Fruit fly (Drosophila melanogaster) whole organism, embryonic: ENCODE data around the gene mRpL3.

ENCODE experiments used
- ATbp ChIP-seq: fragments of 200-800 bp; sonication (Bioruptor generic); optimal IDR thresholded peaks from 2 replicates; lab custom pipeline; 2017; ENCODE audit warnings: missing biosample characterization, mild to moderate bottlenecking, missing genetic modification characterization, missing genetic modification reagents
- Atf-2 ChIP-seq: fragments of 200-800 bp; sonication (Bioruptor generic); optimal IDR thresholded peaks from 2 replicates; lab custom pipeline; 2016; ENCODE audit warnings: missing biosample characterization, missing genetic modification characterization
- Bgb ChIP-seq: fragments of 200-800 bp; sonication (Bioruptor generic); IDR thresholded peaks from 2 replicates; pipeline ENCODE4 v1.3.6; 2022; ENCODE audit warnings: missing biosample characterization, missing genetic modification characterization; ENCODE audit not compliant: partially characterized antibody
- Bteb2 ChIP-seq: fragments of 200-800 bp; sonication (Bioruptor generic); optimal IDR thresholded peaks from 2 replicates; lab custom pipeline; 2016; ENCODE audit warnings: missing biosample characterization, missing genetic modification characterization
- CG10267 ChIP-seq: fragments of 200-800 bp; sonication (Bioruptor generic); optimal IDR thresholded peaks from 2 replicates; lab custom pipeline; 2018; ENCODE audit warnings: missing biosample characterization, mild to moderate bottlenecking, missing genetic modification characterization, moderate library complexity
- CG10274 ChIP-seq: fragments of 200-800 bp; sonication (Bioruptor generic); optimal IDR thresholded peaks from 3 replicates; lab custom pipeline; 2017; ENCODE audit warnings: missing biosample characterization, mild to moderate bottlenecking, missing genetic modification characterization
- CG14050 ChIP-seq: fragments of 200-800 bp; sonication (Bioruptor generic); IDR thresholded peaks from 3 replicates; pipeline ENCODE4 v1.3.6; 2022; ENCODE audit warnings: missing biosample characterization, missing genetic modification characterization
- CG17186 ChIP-seq: fragments of 200-800 bp; sonication (Bioruptor generic); optimal IDR thresholded peaks from 3 replicates; lab custom pipeline; 2017; ENCODE audit warnings: missing biosample characterization, missing genetic modification reagents, missing genetic modification characterization
- CG18262 ChIP-seq: fragments of 200-800 bp; optimal IDR thresholded peaks from 3 replicates; lab custom pipeline; 2019; ENCODE audit warnings: missing biosample characterization, mild to moderate bottlenecking, missing genetic modification characterization, moderate library complexity
- CG18764 ChIP-seq: fragments of 200-800 bp; sonication (Bioruptor generic); optimal IDR thresholded peaks from 3 replicates; lab custom pipeline; 2016; ENCODE audit warnings: missing biosample characterization, missing genetic modification characterization
- CG2199 ChIP-seq: fragments of 200-800 bp; sonication (Bioruptor generic); IDR thresholded peaks from 3 replicates; pipeline ENCODE4 v1.3.6; 2022; ENCODE audit warnings: missing biosample characterization, missing genetic modification characterization
- CG30020 ChIP-seq: fragments of 200-800 bp; optimal IDR thresholded peaks from 2 replicates; lab custom pipeline; 2019; ENCODE audit warnings: missing biosample characterization, mild to moderate bottlenecking, missing genetic modification characterization, moderate library complexity
- CG3281 ChIP-seq: fragments of 200-800 bp; sonication (Bioruptor generic); optimal IDR thresholded peaks from 3 replicates; lab custom pipeline; 2017; ENCODE audit warnings: missing biosample characterization, mild to moderate bottlenecking, missing genetic modification characterization
- CG3838 ChIP-seq: fragments of 200-800 bp; sonication (Bioruptor generic); optimal IDR thresholded peaks from 3 replicates; lab custom pipeline; 2016; ENCODE audit warnings: missing biosample characterization, missing genetic modification characterization
- CG3847 ChIP-seq: fragments of 200-800 bp; sonication (Bioruptor generic); IDR thresholded peaks from 2 replicates; pipeline ENCODE4 v1.3.6; 2022; ENCODE audit warnings: missing biosample characterization, missing genetic modification characterization
- CTCF ChIP-seq: fragments of 200-800 bp; sonication (Bioruptor generic); optimal IDR thresholded peaks from 2 replicates; lab custom pipeline; 2017; ENCODE audit warnings: missing biosample characterization, mild to moderate bottlenecking, missing genetic modification characterization, moderate library complexity
- Dip3 ChIP-seq: fragments of 200-800 bp; sonication (Bioruptor generic); optimal IDR thresholded peaks from 3 replicates; lab custom pipeline; 2016; ENCODE audit warnings: missing biosample characterization, missing genetic modification characterization
- Elba2 ChIP-seq: fragments of 200-800 bp; sonication (Bioruptor generic); optimal IDR thresholded peaks from 3 replicates; lab custom pipeline; 2016; ENCODE audit warnings: missing biosample characterization, missing genetic modification characterization
- Hr39 ChIP-seq: fragments of >200 bp; optimal IDR thresholded peaks from 2 replicates; lab custom pipeline; 2017
- Lhr ChIP-seq: fragments of 200-800 bp; sonication (Bioruptor generic); optimal IDR thresholded peaks from 3 replicates; lab custom pipeline; 2017; ENCODE audit warnings: mild to moderate bottlenecking, missing biosample characterization, missing genetic modification reagents, missing genetic modification characterization
- MBD-R2 ChIP-seq: fragments of 200-800 bp; sonication (Bioruptor generic); IDR thresholded peaks from 2 replicates; pipeline ENCODE4 v1.3.6; 2022; ENCODE audit warnings: missing biosample characterization, missing genetic modification characterization
- Mrtf ChIP-seq: fragments of 200-800 bp; sonication (Bioruptor generic); IDR thresholded peaks from 3 replicates; pipeline ENCODE4 v1.3.6; 2022; ENCODE audit warnings: missing biosample characterization, missing genetic modification characterization
- Myb ChIP-seq: fragments of 200-800 bp; sonication (Bioruptor generic); optimal IDR thresholded peaks from 2 replicates; lab custom pipeline; 2016; ENCODE audit warnings: missing biosample characterization, missing genetic modification characterization
- Nf-YB ChIP-seq: fragments of 200-800 bp; sonication (Bioruptor generic); optimal IDR thresholded peaks from 3 replicates; lab custom pipeline; 2019; ENCODE audit warnings: missing biosample characterization, mild to moderate bottlenecking, missing genetic modification characterization, moderate library complexity
- Scr ChIP-seq: fragments of 200-800 bp; sonication (Bioruptor generic); IDR thresholded peaks from 2 replicates; pipeline ENCODE4 v1.3.6; 2022; ENCODE audit warnings: missing biosample characterization, missing genetic modification characterization; ENCODE audit not compliant: partially characterized antibody
- Sin3A ChIP-seq: fragments of >200 bp; optimal IDR thresholded peaks from 2 replicates; lab custom pipeline; 2018
- ase ChIP-seq: fragments of 200-800 bp; sonication (Bioruptor generic); IDR thresholded peaks from 3 replicates; pipeline ENCODE4 v1.3.6; 2022; ENCODE audit warnings: missing biosample characterization, missing genetic modification characterization
- dmrt99B ChIP-seq: fragments of 200-800 bp; sonication (Bioruptor generic); optimal IDR thresholded peaks from 2 replicates; lab custom pipeline; 2018; ENCODE audit warnings: missing biosample characterization, mild to moderate bottlenecking, missing genetic modification characterization, moderate library complexity
- esg ChIP-seq: fragments of 200-800 bp; sonication (Bioruptor generic); conservative IDR thresholded peaks from 2 replicates; pipeline ENCODE4 v1.3.6; 2022; ENCODE audit warnings: missing biosample characterization, missing genetic modification characterization
- eve ChIP-seq, 2 experiments: fragments of >200 bp; optimal IDR thresholded peaks; 2 replicates each; lab custom pipeline; 2017; ENCODE audit warnings: missing biosample characterization in 2 of 2, missing genetic modification characterization in 2 of 2
- eyg ChIP-seq: fragments of 200-800 bp; sonication (Bioruptor generic); optimal IDR thresholded peaks from 3 replicates; lab custom pipeline; 2016; ENCODE audit warnings: missing biosample characterization, missing genetic modification characterization
- fd96Cb ChIP-seq: fragments of 200-800 bp; sonication (Bioruptor generic); optimal IDR thresholded peaks from 2 replicates; lab custom pipeline; 2018; ENCODE audit warnings: missing biosample characterization, mild to moderate bottlenecking, missing genetic modification characterization, moderate library complexity
- fru ChIP-seq: fragments of >200 bp; optimal IDR thresholded peaks from 2 replicates; lab custom pipeline; 2017
- ftz-f1 ChIP-seq: fragments of 200-800 bp; sonication (Bioruptor generic); optimal IDR thresholded peaks from 2 replicates; lab custom pipeline; 2016; ENCODE audit warnings: missing biosample characterization, missing genetic modification characterization
- gfzf ChIP-seq: fragments of 200-800 bp; sonication (Bioruptor generic); optimal IDR thresholded peaks from 2 replicates; lab custom pipeline; 2016; ENCODE audit warnings: missing biosample characterization, mild to moderate bottlenecking, missing genetic modification characterization, moderate library complexity
- gro ChIP-seq: fragments of 200-800 bp; sonication (Bioruptor generic); optimal IDR thresholded peaks from 2 replicates; lab custom pipeline; 2016; ENCODE audit warnings: missing biosample characterization, missing genetic modification characterization
- hb ChIP-seq: fragments of 200-800 bp; sonication (Bioruptor generic); IDR thresholded peaks from 3 replicates; pipeline ENCODE4 v1.3.6; 2022; ENCODE audit warnings: missing biosample characterization, missing genetic modification characterization; ENCODE audit not compliant: partially characterized antibody
- knrl ChIP-seq: fragments of 200-800 bp; sonication (Bioruptor generic); IDR thresholded peaks from 3 replicates; pipeline ENCODE4 v1.3.6; 2022; ENCODE audit warnings: missing biosample characterization, missing genetic modification characterization; ENCODE audit not compliant: partially characterized antibody
- lbe ChIP-seq: fragments of 200-800 bp; sonication (Bioruptor generic); optimal IDR thresholded peaks from 2 replicates; lab custom pipeline; 2016; ENCODE audit warnings: missing biosample characterization, mild to moderate bottlenecking, missing genetic modification characterization
- lmd ChIP-seq: fragments of 200-800 bp; sonication (Bioruptor generic); IDR thresholded peaks from 2 replicates; pipeline ENCODE4 v1.3.6; 2022; ENCODE audit warnings: missing biosample characterization, missing genetic modification characterization
- mirr ChIP-seq: fragments of 200-800 bp; sonication (Bioruptor generic); optimal IDR thresholded peaks from 3 replicates; lab custom pipeline; 2018; ENCODE audit warnings: missing biosample characterization, mild to moderate bottlenecking, missing genetic modification characterization
- mld ChIP-seq: fragments of 200-800 bp; sonication (Bioruptor generic); IDR thresholded peaks from 3 replicates; pipeline ENCODE4 v1.3.6; 2022; ENCODE audit warnings: missing biosample characterization, missing genetic modification characterization; ENCODE audit not compliant: partially characterized antibody
- nerfin-1 ChIP-seq: fragments of 200-800 bp; sonication (Bioruptor generic); optimal IDR thresholded peaks from 3 replicates; lab custom pipeline; 2019; ENCODE audit warnings: missing biosample characterization, mild to moderate bottlenecking, missing genetic modification characterization, moderate library complexity
- otp ChIP-seq: fragments of 200-800 bp; sonication (Bioruptor generic); IDR thresholded peaks from 3 replicates; pipeline ENCODE4, ENCODE4 v1.3.6; 2022; ENCODE audit warnings: missing biosample characterization, missing genetic modification characterization
- scrt ChIP-seq: fragments of 200-800 bp; sonication (Bioruptor generic); optimal IDR thresholded peaks from 2 replicates; lab custom pipeline; 2018; ENCODE audit warnings: missing biosample characterization, mild to moderate bottlenecking, missing genetic modification characterization, moderate library complexity
- seq ChIP-seq: fragments of 200-800 bp; sonication (Bioruptor generic); IDR thresholded peaks from 2 replicates; pipeline ENCODE4 v1.3.6; 2022; ENCODE audit warnings: missing biosample characterization, missing genetic modification characterization
- sim ChIP-seq: fragments of 200-800 bp; sonication (Bioruptor generic); IDR thresholded peaks from 2 replicates; pipeline ENCODE4 v1.3.6; 2022; ENCODE audit warnings: missing biosample characterization, missing genetic modification characterization
- sr ChIP-seq: fragments of 200-800 bp; sonication (Bioruptor generic); IDR thresholded peaks from 3 replicates; pipeline ENCODE4 v1.3.6; 2022; ENCODE audit warnings: missing biosample characterization, missing genetic modification characterization
- tgo ChIP-seq: fragments of 200-800 bp; sonication (Bioruptor generic); IDR thresholded peaks from 3 replicates; pipeline ENCODE4 v1.3.6; 2022; ENCODE audit warnings: missing biosample characterization, missing genetic modification characterization
- trem ChIP-seq: fragments of 200-800 bp; optimal IDR thresholded peaks from 3 replicates; lab custom pipeline; 2019; ENCODE audit warnings: missing biosample characterization, mild to moderate bottlenecking, missing genetic modification characterization, moderate library complexity
- zen2 ChIP-seq: fragments of 200-800 bp; sonication (Bioruptor generic); IDR thresholded peaks from 3 replicates; pipeline ENCODE4 v1.3.6; 2022; ENCODE audit warnings: missing biosample characterization, missing genetic modification characterization; ENCODE audit not compliant: partially characterized antibody

mRpL3 gene

dm6 chrX:15746682-15747196 lies 14.3 kb upstream of the mRpL3 start (continued):
- TF ChIP-seq otp (GFP tag; lab: Robert Waterston, UW) (no peak), nerfin-1 (tag; lab: Kevin White, UChicago) (no peak), CG14050 (GFP tag; lab: Robert Waterston, UW) (no peak), dmrt99B (tag; lab: Kevin White, UChicago) (no peak), CG3847 (GFP tag; lab: Robert Waterston, UW) (no peak), Sin3A (lab: Kevin White, UChicago) (peak; percentile 66), CG10274 (GFP tag; lab: Kevin White, UChicago) (no peak), fd96Cb (tag; lab: Kevin White, UChicago) (no peak), lbe (GFP tag; lab: Kevin White, UChicago) (no peak), Elba2 (peak; percentile 69), seq (GFP tag; lab: Robert Waterston, UW) (no peak), CG18764 (no peak), mld (GFP tag; lab: Robert Waterston, UW) (0 out of 3 replicates have a peak, but pooled peaks have one; percentile 23)

DNA sequence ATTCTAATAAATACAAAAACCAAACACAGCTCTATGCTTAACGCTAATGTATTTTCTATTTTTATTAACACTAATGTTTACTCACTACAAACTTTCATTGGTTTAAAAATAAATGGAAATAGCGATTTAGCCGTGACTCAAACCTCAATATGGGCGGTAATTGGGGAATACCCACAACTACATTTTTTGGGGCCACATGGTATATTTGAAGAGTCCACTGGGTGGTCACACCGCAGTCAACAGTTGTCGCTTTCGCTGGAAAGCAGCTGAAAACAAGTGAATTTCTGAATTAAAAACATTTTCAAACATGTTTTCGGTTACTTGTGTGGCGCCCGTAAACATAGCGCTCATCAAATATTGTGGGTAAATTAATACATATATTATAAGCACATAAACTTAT lies 12.1 kb upstream of the mRpL3 start, which contains the start of gene Mvd:
Mvd (plus strand) TSS at position 222 of the 400 bp plus-strand sequence.
- no peak for TF ChIP-seq Bteb2 (GFP tag; lab: Kevin White, UChicago)
- TF ChIP-seq CG2199 (GFP tag; lab: Robert Waterston, UW) = 0 out of 3 replicates have a peak, but pooled peaks have one; percentile 24
- TF ChIP-seq gro (GFP tag; lab: Kevin White, UChicago) = peak; percentile 6
- no peak for TF ChIP-seq eyg (GFP tag; lab: Kevin White, UChicago)
- TF ChIP-seq trem (tag; lab: Kevin White, UChicago) = peak; percentile 48
- TF ChIP-seq CG30020 = peak; percentile 39
- peak; percentile 10; the same call in 1 of the 3 replicates for TF ChIP-seq knrl (GFP tag; lab: Robert Waterston, UW)
- TF ChIP-seq hb (GFP tag; lab: Robert Waterston, UW) = no peak
- TF ChIP-seq Mrtf (GFP tag; lab: Robert Waterston, UW) = no peak
- TF ChIP-seq CTCF (GFP tag; lab: Kevin White, UChicago) = peak; percentile 68
- TF ChIP-seq CG17186 (GFP tag; lab: Kevin White, UChicago) = peak; percentile 26
- no peak for TF ChIP-seq Dip3
- TF ChIP-seq CG18262 (tag; lab: Kevin White, UChicago) = no peak
- no peak for TF ChIP-seq esg (GFP tag; lab: Robert Waterston, UW)
- no peak for TF ChIP-seq fru (lab: Kevin White, UChicago)
- TF ChIP-seq MBD-R2 (GFP tag; lab: Robert Waterston, UW) = peak; percentile 78
- TF ChIP-seq lbe (GFP tag; lab: Kevin White, UChicago) = no peak
- no peak for TF ChIP-seq lmd (GFP tag; lab: Robert Waterston, UW)
- TF ChIP-seq CG3281 (GFP tag; lab: Kevin White, UChicago) = no peak
- peak; percentile 29 for TF ChIP-seq Lhr
- TF ChIP-seq tgo (GFP tag; lab: Robert Waterston, UW) = no peak
- TF ChIP-seq ATbp (GFP tag; lab: Kevin White, UChicago) = no peak
- TF ChIP-seq CG3838 (GFP tag; lab: Kevin White, UChicago) = no peak
- TF ChIP-seq Scr (GFP tag; lab: Robert Waterston, UW) = 0 out of 2 replicates have a peak, but pooled peaks have one; percentile 15
- no peak for TF ChIP-seq zen2 (GFP tag; lab: Robert Waterston, UW)
- TF ChIP-seq ftz-f1 (GFP tag; lab: Kevin White, UChicago) = peak; percentile 15
- no peak for TF ChIP-seq Nf-YB (GFP tag; lab: Kevin White, UChicago)
- no peak for TF ChIP-seq sr (GFP tag; lab: Robert Waterston, UW)
- no peak for TF ChIP-seq sim (GFP tag; lab: Robert Waterston, UW)
- peak; percentile 94 for TF ChIP-seq gfzf
- TF ChIP-seq ase (GFP tag; lab: Robert Waterston, UW) = no peak
- TF ChIP-seq Hr39 (lab: Kevin White, UChicago) = no peak
- peak; percentile 64 for TF ChIP-seq CG10267 (tag; lab: Kevin White, UChicago)
- no peak for TF ChIP-seq eve (GFP tag; optimal IDR thresholded peaks at IDR 0.05; lab: Kevin White, UChicago)
- peak; percentile 80 for TF ChIP-seq scrt
- no peak for TF ChIP-seq mirr (GFP tag; lab: Kevin White, UChicago)
- TF ChIP-seq Myb (GFP tag; lab: Kevin White, UChicago) = peak; percentile 53
- TF ChIP-seq Atf-2 (GFP tag; lab: Kevin White, UChicago) = no peak
- peak; percentile 51 for TF ChIP-seq Bgb (GFP tag; lab: Robert Waterston, UW)
